Fruit fly (Drosophila melanogaster): Measurements from ENCODE around the gene CG18273.

CG18273 gene

dm6 chrX:525610-526009 lies 38.2 kb upstream of the CG18273 start:
- TF ChIP-seq pros (GFP tag; optimal IDR thresholded peaks at IDR 0.05) (peak; percentile 93), CG4360 (GFP tag; IDR thresholded peaks at IDR 0.05) (peak; percentile 86), GATAe (GFP tag; conservative IDR thresholded peaks at IDR 0.05) (no peak), insv (GFP tag; optimal IDR thresholded peaks at IDR 0.05) (no peak)

- TF ChIP-seq CG11695 (GFP tag; IDR thresholded peaks at IDR 0.05) (no peak), kah (GFP tag; optimal IDR thresholded peaks at IDR 0.05) (no peak), CG33213 (GFP tag; optimal IDR thresholded peaks at IDR 0.05) (no peak), CG18764 (GFP tag; optimal IDR thresholded peaks at IDR 0.05) (no peak), CG1603 (tag; optimal IDR thresholded peaks at IDR 0.05) (peak; percentile 21), B-H2 (GFP tag; optimal IDR thresholded peaks at IDR 0.05) (no peak), Chrac-16 (GFP tag; optimal IDR thresholded peaks at IDR 0.05) (no peak), emc (GFP tag; optimal IDR thresholded peaks at IDR 0.05) (no peak), ab (GFP tag; optimal IDR thresholded peaks at IDR 0.05) (no peak), CG2712 (tag; optimal IDR thresholded peaks at IDR 0.05) (peak; percentile 7), CkIIα-i1 (GFP tag; IDR thresholded peaks at IDR 0.05) (no peak), Aef1 (GFP tag; IDR thresholded peaks at IDR 0.05) (no peak), CG5953 (GFP tag; IDR thresholded peaks at IDR 0.05) (0 out of 2 replicates have a peak, but pooled peaks have one; percentile 21), lilli (GFP tag; optimal IDR thresholded peaks at IDR 0.05) (peak; percentile 26), tup (GFP tag; optimal IDR thresholded peaks at IDR 0.05) (no peak), CG31224 (GFP tag; IDR thresholded peaks at IDR 0.05) (no peak), Sox102F (GFP tag; optimal IDR thresholded peaks at IDR 0.05) (no peak), CG3838 (GFP tag; optimal IDR thresholded peaks at IDR 0.05) (no peak), seq (GFP tag; IDR thresholded peaks at IDR 0.05) (peak; percentile 11; the same call in 1 of the 2 replicates), peb (GFP tag; IDR thresholded peaks at IDR 0.05) (no peak), CG12104 (GFP tag; optimal IDR thresholded peaks at IDR 0.05) (no peak), maf-S (GFP tag; optimal IDR thresholded peaks at IDR 0.05) (no peak), sug (tag; optimal IDR thresholded peaks at IDR 0.05) (no peak), Sin3A (optimal IDR thresholded peaks at IDR 0.05) (no peak), CG1529 (GFP tag; optimal IDR thresholded peaks at IDR 0.05) (no peak), ranshi (GFP tag; IDR thresholded peaks at IDR 0.05) (0 out of 2 replicates have a peak, but pooled peaks have one; percentile 24), CG12391 (tag; optimal IDR thresholded peaks at IDR 0.05) (peak; percentile 8), wor (GFP tag; IDR thresholded peaks at IDR 0.05) (no peak), row (GFP tag; IDR thresholded peaks at IDR 0.05) (peak; percentile 82), onecut (GFP tag; IDR thresholded peaks at IDR 0.05) (peak; percentile 36; the same call in 1 of the 2 replicates), ATbp (GFP tag; optimal IDR thresholded peaks at IDR 0.05) (peak; percentile 31), grn (GFP tag; optimal IDR thresholded peaks at IDR 0.05) (no peak), CrebB (tag; optimal IDR thresholded peaks at IDR 0.05) (no peak), bowl (GFP tag; IDR thresholded peaks at IDR 0.05) (no peak), cwo (GFP tag; optimal IDR thresholded peaks at IDR 0.05) (no peak), luna (GFP tag; optimal IDR thresholded peaks at IDR 0.05) (no peak), Dad (GFP tag; optimal IDR thresholded peaks at IDR 0.05) (no peak), Deaf1 (tag; optimal IDR thresholded peaks at IDR 0.05) (peak; percentile 5), CG2116 (GFP tag; optimal IDR thresholded peaks at IDR 0.05) (no peak), pnt (GFP tag; optimal IDR thresholded peaks at IDR 0.05) (no peak), CG4282 (GFP tag; optimal IDR thresholded peaks at IDR 0.05) (no peak), otp (GFP tag; IDR thresholded peaks at IDR 0.05) (no peak), Nf-YB (GFP tag; optimal IDR thresholded peaks at IDR 0.05) (no peak), Hmr (GFP tag; optimal IDR thresholded peaks at IDR 0.05) (peak; percentile 49), Hey (tag; optimal IDR thresholded peaks at IDR 0.05) (no peak), CG7271 (tag; optimal IDR thresholded peaks at IDR 0.05) (no peak), CG18599 (GFP tag; optimal IDR thresholded peaks at IDR 0.05) (peak; percentile 78)
Observed at dm6 chrX:524331-524730, 37.0 kb upstream of the CG18273 start.

Data from whole organism, embryonic.